Fruit fly (Drosophila melanogaster) whole organism: ENCODE results near the gene olf413.

Experiments
- CG8478 ChIP-seq: fragments of >200 bp; optimal IDR thresholded peaks from 2 replicates; lab custom pipeline; 2018; ENCODE audit warnings: inconsistent platforms
- Dll ChIP-seq: fragments of >200 bp; optimal IDR thresholded peaks from 2 replicates; lab custom pipeline; 2017
- EcR ChIP-seq, 2 experiments: fragments of >200 bp; optimal IDR thresholded peaks; 2 replicates each; lab custom pipeline; 2017; ENCODE audit warnings: missing biosample characterization in 2 of 2, missing genetic modification characterization in 2 of 2, missing genetic modification reagents in 2 of 2
- pan ChIP-seq: fragments of >200 bp; optimal IDR thresholded peaks from 2 replicates; lab custom pipeline; 2017
- psq ChIP-seq: fragments of >200 bp; optimal IDR thresholded peaks from 2 replicates; lab custom pipeline; 2017
- usp ChIP-seq: fragments of >200 bp; optimal IDR thresholded peaks from 2 replicates; lab custom pipeline; 2017; ENCODE audit warnings: missing biosample characterization, missing genetic modification characterization, mixed read lengths

Gene olf413

DNA sequence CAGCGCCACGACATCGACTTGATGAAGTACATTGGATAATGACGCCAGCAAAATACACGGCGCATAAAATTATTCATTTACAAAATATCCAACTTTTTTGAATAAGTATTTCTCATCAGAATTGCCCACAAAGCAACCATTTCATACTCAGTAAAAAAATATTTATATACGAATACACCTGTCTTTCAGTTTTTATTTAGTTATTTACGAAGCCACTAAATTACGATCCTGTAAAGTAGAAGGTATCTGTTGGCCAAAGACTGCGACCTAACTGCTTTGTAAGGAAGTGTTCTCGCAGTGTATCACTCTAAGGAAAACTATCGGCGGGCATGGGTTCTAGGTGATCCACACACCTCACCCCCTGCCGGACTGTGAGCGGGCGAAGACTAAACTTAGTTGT lies 141.3 kb downstream of the olf413 start:
- TF ChIP-seq usp (no peak), Dll (no peak), pan (lab: Kevin White, UChicago) (no peak), psq (lab: Kevin White, UChicago) (no peak), EcR (GFP tag; optimal IDR thresholded peaks at IDR 0.05; lab: Kevin White, UChicago) (no peak), CG8478 (lab: Kevin White, UChicago) (no peak)

dm6 chr3L:22287994-22288766 lies 152.3 kb downstream of the olf413 start, which contains the start of the genes Hem and IleRS:
Gene Hem (minus strand): TSS chr3L:22288195.
Gene IleRS (plus strand): TSS chr3L:22288665.
- TF ChIP-seq Dll: no peak
- no peak for TF ChIP-seq pan (lab: Kevin White, UChicago)
- TF ChIP-seq CG8478 (lab: Kevin White, UChicago): no peak
- TF ChIP-seq usp: no peak
- TF ChIP-seq EcR (GFP tag; optimal IDR thresholded peaks at IDR 0.05; lab: Kevin White, UChicago): no peak
- TF ChIP-seq psq (lab: Kevin White, UChicago): no peak
